Worm (Caenorhabditis elegans): ENCODE measurements around the gene C17C3.3.

Gene C17C3.3

ce11 chrII:5554317-5554716 lies 7.2 kb upstream of the C17C3.3 start, which contains the start of gene ins-12:
Gene ins-12 (plus strand): TSS chrII:5554617.
- TF ChIP-seq bed-3 (GFP tag; optimal IDR thresholded peaks at IDR 0.05) (no peak), nhr-2 (tag; optimal IDR thresholded peaks at IDR 0.05) (no peak), nhr-28 (tag; optimal IDR thresholded peaks at IDR 0.05) (no peak), ceh-83 (GFP tag; optimal IDR thresholded peaks at IDR 0.05) (no peak), lsy-2 (tag; optimal IDR thresholded peaks at IDR 0.05) (no peak), elt-1 (tag; optimal IDR thresholded peaks at IDR 0.05; ENCODE audit: borderline replicate concordance, insufficient read depth) (no peak), tbx-8 (GFP tag; optimal IDR thresholded peaks at IDR 0.05) (no peak), unc-120 (tag; optimal IDR thresholded peaks at IDR 0.05; ENCODE audit: poor library complexity, severe bottlenecking) (no peak), nhr-12 (tag; optimal IDR thresholded peaks at IDR 0.05) (no peak), lin-13 (tag; optimal IDR thresholded peaks at IDR 0.05) (no peak), pha-4 (tag; optimal IDR thresholded peaks at IDR 0.05) (no peak), lin-32 (GFP tag; optimal IDR thresholded peaks at IDR 0.05) (no peak), drap-1 (GFP tag; optimal IDR thresholded peaks at IDR 0.05) (no peak), mab-5 (tag; optimal IDR thresholded peaks at IDR 0.05) (no peak), zip-8 (tag; optimal IDR thresholded peaks at IDR 0.05) (no peak)

- TF ChIP-seq nhr-76 (tag; optimal IDR thresholded peaks at IDR 0.05) (no peak), zip-8 (tag; optimal IDR thresholded peaks at IDR 0.05) (no peak)
Observed at ce11 chrII:5554788-5555187, 6.7 kb upstream of the C17C3.3 start.

DNA sequence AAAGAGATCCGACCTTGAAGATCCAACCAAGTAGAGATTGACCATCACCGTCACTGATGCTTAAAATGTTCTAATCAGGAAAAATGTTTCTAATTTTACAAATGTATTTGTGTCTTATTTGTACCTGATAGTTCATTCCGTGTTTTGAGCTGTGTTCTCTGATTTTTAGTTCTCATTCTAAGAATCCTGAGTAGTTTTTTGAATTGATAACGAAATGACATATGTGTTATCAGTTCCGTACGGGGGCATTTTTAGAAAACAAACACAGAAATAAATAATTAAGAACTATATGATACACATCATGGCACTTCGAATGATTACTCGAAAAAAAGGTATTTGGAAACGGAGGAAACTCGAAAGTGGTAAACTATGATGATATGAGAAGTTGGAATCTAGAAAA lies 6.0 kb upstream of the C17C3.3 start:
- TF ChIP-seq ceh-39 (tag; optimal IDR thresholded peaks at IDR 0.05), result no peak
- no peak for TF ChIP-seq mab-5 (tag; optimal IDR thresholded peaks at IDR 0.05)
- no peak for TF ChIP-seq unc-62 (GFP tag; optimal IDR thresholded peaks at IDR 0.05)
- TF ChIP-seq mls-2 (tag; optimal IDR thresholded peaks at IDR 0.05), result no peak
- TF ChIP-seq sptf-1 (tag; optimal IDR thresholded peaks at IDR 0.05), result no peak
- TF ChIP-seq snpc-4 (tag; optimal IDR thresholded peaks at IDR 0.05), result no peak
- TF ChIP-seq drap-1 (GFP tag; optimal IDR thresholded peaks at IDR 0.05), result no peak
- TF ChIP-seq elt-3 (tag; optimal IDR thresholded peaks at IDR 0.05), result no peak

ce11 chrII:5556431-5556830 lies 5.1 kb upstream of the C17C3.3 start, which contains the start of gene ins-11:
Gene ins-11 (plus strand): TSS chrII:5556731.
- TF ChIP-seq pha-4 (tag; optimal IDR thresholded peaks at IDR 0.05), result no peak
- TF ChIP-seq lin-13 (tag; optimal IDR thresholded peaks at IDR 0.05), result no peak
- TF ChIP-seq blmp-1 (tag; optimal IDR thresholded peaks at IDR 0.05), result no peak
- no peak for TF ChIP-seq elt-1 (tag; optimal IDR thresholded peaks at IDR 0.05; ENCODE audit: borderline replicate concordance, insufficient read depth)
- TF ChIP-seq sem-2 (GFP tag; optimal IDR thresholded peaks at IDR 0.05), result no peak

DNA sequence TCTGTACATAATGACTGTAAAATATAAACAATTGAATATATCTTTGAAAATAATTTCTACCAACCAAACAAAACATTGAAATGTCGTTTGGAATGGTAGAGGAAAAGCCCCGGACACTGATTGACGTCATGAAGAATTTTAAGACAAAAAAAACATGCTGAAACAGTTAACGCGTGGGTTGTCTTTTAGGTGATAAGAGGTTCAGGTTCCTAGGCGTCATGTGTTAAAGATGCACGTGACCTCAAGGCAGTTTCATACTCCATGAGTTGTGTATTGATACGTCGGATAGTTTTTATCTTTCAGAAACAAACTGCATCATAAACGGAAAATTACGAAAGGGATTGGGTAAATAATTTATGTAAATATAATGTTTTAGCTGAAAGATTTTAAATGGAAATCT lies 4.4 kb upstream of the C17C3.3 start:
- TF ChIP-seq ceh-39 (tag; optimal IDR thresholded peaks at IDR 0.05) (no peak), mls-2 (tag; optimal IDR thresholded peaks at IDR 0.05) (no peak), unc-39 (tag; optimal IDR thresholded peaks at IDR 0.05) (no peak), blmp-1 (tag; optimal IDR thresholded peaks at IDR 0.05) (no peak), mab-5 (tag; optimal IDR thresholded peaks at IDR 0.05) (no peak), lin-13 (tag; optimal IDR thresholded peaks at IDR 0.05) (no peak), ces-1 (GFP tag; optimal IDR thresholded peaks at IDR 0.05) (no peak), hlh-1 (tag; optimal IDR thresholded peaks at IDR 0.05) (no peak), flh-1 (GFP tag; optimal IDR thresholded peaks at IDR 0.05) (no peak), elt-1 (tag; optimal IDR thresholded peaks at IDR 0.05; ENCODE audit: borderline replicate concordance, insufficient read depth) (no peak), bed-3 (GFP tag; optimal IDR thresholded peaks at IDR 0.05) (no peak), ztf-11 (tag; optimal IDR thresholded peaks at IDR 0.05) (no peak), unc-62 (GFP tag; optimal IDR thresholded peaks at IDR 0.05) (no peak), zip-8 (tag; optimal IDR thresholded peaks at IDR 0.05) (no peak), mep-1 (tag; optimal IDR thresholded peaks at IDR 0.05) (no peak), pha-4 (tag; optimal IDR thresholded peaks at IDR 0.05) (no peak), snpc-4 (tag; optimal IDR thresholded peaks at IDR 0.05) (no peak)

DNA sequence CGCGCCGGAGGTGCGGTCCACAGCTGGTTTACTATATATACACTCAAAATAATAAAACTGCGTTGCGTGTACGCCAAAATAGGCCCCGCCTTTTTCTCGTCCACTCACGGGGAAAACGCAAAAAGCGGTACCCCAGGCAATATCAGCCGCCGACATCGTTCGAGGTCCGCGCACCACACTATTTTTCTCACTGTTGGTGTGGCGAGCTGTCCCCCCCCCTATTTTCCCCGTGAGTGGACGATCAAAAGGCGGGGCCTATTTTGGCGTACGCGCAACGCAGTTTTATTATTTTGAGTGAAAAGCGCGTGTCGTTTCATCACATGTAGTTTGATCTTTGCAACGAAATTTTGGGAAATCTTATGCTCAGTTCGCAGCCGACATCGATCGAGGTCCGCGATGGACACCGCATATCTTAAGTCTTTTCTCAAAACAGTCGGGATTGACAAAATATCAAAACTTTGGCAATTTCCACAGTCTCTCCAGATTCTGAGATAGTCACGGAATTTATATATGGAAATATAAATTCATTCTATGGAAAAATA lies 3.6 kb downstream of the C17C3.3 start:
- no peak for TF ChIP-seq mep-1 (tag; optimal IDR thresholded peaks at IDR 0.05)
